Worm (Caenorhabditis elegans) whole organism, L1 larva: Measurements from ENCODE around the gene C32D5.10.

Source experiments
- aha-1 ChIP-seq: fragments of 150-350 bp; optimal IDR thresholded peaks from 2 replicates; lab custom pipeline; 2014; ENCODE audit warnings: missing biosample characterization, missing genetic modification characterization
- ceh-8 ChIP-seq: fragments of 200-800 bp; sonication (Bioruptor generic); optimal IDR thresholded peaks from 2 replicates; lab custom pipeline; 2018; ENCODE audit warnings: mild to moderate bottlenecking, missing genetic modification characterization, moderate library complexity, missing compliant biosample characterization
- ceh-82 ChIP-seq, 3 experiments: fragments of 150-350 bp in 1 of 3; sonication (generic microtip) in 2 of 3; optimal IDR thresholded peaks; 2 replicates each; lab custom pipeline; 2014 to 2017; ENCODE audit warnings: missing biosample characterization in 3 of 3, missing genetic modification characterization in 3 of 3
- efl-1 ChIP-seq, 4 experiments: fragments of 150-350 bp; optimal IDR thresholded peaks in 3 of 4; peaks in 1 of 4; 1 replicate in 1 of 4; 2 replicates in 3 of 4; lab custom pipeline; 2014; ENCODE audit warnings: missing biosample characterization in 2 of 4, missing genetic modification characterization in 2 of 4, missing genetic modification reagents in 2 of 4
- fos-1 ChIP-seq: fragments of 150-350 bp; optimal IDR thresholded peaks from 2 replicates; lab custom pipeline; 2014; ENCODE audit warnings: missing biosample characterization, missing genetic modification characterization
- mab-9 ChIP-seq: fragments of 200-800 bp; sonication (Bioruptor generic); IDR thresholded peaks from 2 replicates; pipeline ENCODE4 v1.3.6; 2022; ENCODE audit warnings: missing genetic modification reagents, missing genetic modification characterization, missing compliant biosample characterization
- nhr-11 ChIP-seq: fragments of 150-350 bp; optimal IDR thresholded peaks from 2 replicates; lab custom pipeline; 2014; ENCODE audit warnings: missing biosample characterization, missing genetic modification characterization
- nhr-77 ChIP-seq: fragments of 150-350 bp; optimal IDR thresholded peaks from 2 replicates; lab custom pipeline; 2014; ENCODE audit warnings: missing biosample characterization, missing genetic modification characterization
- snu-23 ChIP-seq: sonication (generic microtip); optimal IDR thresholded peaks from 2 replicates; lab custom pipeline; 2016; ENCODE audit warnings: missing genetic modification characterization, missing compliant biosample characterization
- tbx-2 ChIP-seq: sonication (generic microtip); optimal IDR thresholded peaks from 2 replicates; lab custom pipeline; 2016; ENCODE audit warnings: missing genetic modification characterization, missing compliant biosample characterization
- ztf-11 ChIP-seq, 2 experiments: sonication (generic microtip); optimal IDR thresholded peaks; 2 replicates each; lab custom pipeline; 2016 to 2017; ENCODE audit warnings: missing genetic modification characterization in 2 of 2, missing biosample characterization in 1 of 2, missing compliant biosample characterization in 1 of 2

- TF ChIP-seq ceh-8 (GFP tag; lab: Kevin White, UChicago) (no peak), mab-9 (no peak), tbx-2 (tag; lab: Kevin White, UChicago) (no peak), aha-1 (no peak), nhr-77 (tag; lab: Kevin White, UChicago) (no peak), fos-1 (tag; lab: Kevin White, UChicago) (no peak), efl-1 (optimal IDR thresholded peaks at IDR 0.05; lab: Kevin White, UChicago) (no peak), efl-1 (GFP tag; optimal IDR thresholded peaks at IDR 0.05 in 1 of 2; lab: Kevin White, UChicago) (peak in 1 of 2 experiments; percentile 94), snu-23 (peak; percentile 10), nhr-11 (tag; lab: Kevin White, UChicago) (no peak), ztf-11 (tag; optimal IDR thresholded peaks at IDR 0.05; lab: Kevin White, UChicago) (no peak), ceh-82 (tag; optimal IDR thresholded peaks at IDR 0.05; lab: Kevin White, UChicago) (no peak)
These were observed 27.7 kb downstream of the C32D5.10 start, which contains the start of gene sma-6 for ce11 chrII:6324086-6324485.
